Worm (Caenorhabditis elegans): ENCODE results near the gene K08D12.8.
A peak's percentile ranks its signal among the peaks of the same experiment; 100 is the strongest.

K08D12.8 gene

DNA sequence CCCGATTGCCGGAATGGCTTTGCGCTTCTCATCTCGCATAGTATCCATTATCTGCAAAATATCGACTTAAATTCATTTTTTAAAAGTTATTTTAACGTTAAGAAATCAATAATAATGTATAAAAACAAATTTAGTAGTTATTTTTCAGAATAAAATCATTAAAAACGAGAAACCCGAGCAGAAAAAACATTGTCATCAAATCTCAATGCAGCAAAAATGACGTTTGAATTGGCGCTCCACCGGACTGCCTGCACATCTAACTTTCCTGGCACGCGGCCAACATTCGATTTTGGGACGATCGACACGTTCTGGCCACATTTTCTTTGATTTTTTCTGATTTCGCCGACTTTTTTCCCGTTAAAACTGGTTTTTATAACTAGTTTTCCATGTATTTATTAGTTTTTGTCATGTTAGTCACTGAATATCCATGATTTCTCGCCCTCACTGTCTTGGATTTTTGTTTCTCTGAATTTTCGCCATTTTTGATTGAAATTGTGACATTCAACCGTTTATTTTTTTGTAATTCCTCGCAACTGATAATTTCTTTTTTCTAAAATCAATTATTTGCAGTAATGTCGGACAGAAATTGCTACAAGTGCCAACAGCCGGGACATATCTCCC is 16.2 kb upstream of the K08D12.8 start, which contains the start of the genes pbs-1 and K08D12.3 (continued):
- no peak for TF ChIP-seq egl-43 (GFP tag; IDR thresholded peaks at IDR 0.05)
- peak; percentile 58 for TF ChIP-seq dmd-6 (GFP tag; IDR thresholded peaks at IDR 0.05)
- TF ChIP-seq skn-1 (tag; optimal IDR thresholded peaks at IDR 0.05) = no peak
- TF ChIP-seq tag-97 (GFP tag; IDR thresholded peaks at IDR 0.05) = no peak
- no peak for TF ChIP-seq nhr-41 (GFP tag; IDR thresholded peaks at IDR 0.05)
- TF ChIP-seq ztf-11 (tag; optimal IDR thresholded peaks at IDR 0.05) = no peak
- TF ChIP-seq R02D3.7 (tag; optimal IDR thresholded peaks at IDR 0.05) = no peak
- TF ChIP-seq daf-19 (GFP tag; conservative IDR thresholded peaks at IDR 0.05) = no peak
- TF ChIP-seq lin-1 (GFP tag; IDR thresholded peaks at IDR 0.05) = no peak
- no peak for TF ChIP-seq egl-27 (tag; optimal IDR thresholded peaks at IDR 0.05)
- no peak for TF ChIP-seq set-16 (GFP tag; IDR thresholded peaks at IDR 0.05)
- no peak; the same call in 1 of the 2 replicates for TF ChIP-seq hmg-1.1 (GFP tag; IDR thresholded peaks at IDR 0.05)
- peak; percentile 19 for TF ChIP-seq F10B5.3 (tag; optimal IDR thresholded peaks at IDR 0.05)
- TF ChIP-seq daf-8 (GFP tag; IDR thresholded peaks at IDR 0.05) = no peak
- TF ChIP-seq ceh-44 (GFP tag; IDR thresholded peaks at IDR 0.05) = no peak
- TF ChIP-seq hif-1 (tag; optimal IDR thresholded peaks at IDR 0.05) = peak in 1 of 2 experiments; percentile 75
- no peak for TF ChIP-seq mdt-29 (GFP tag; IDR thresholded peaks at IDR 0.05)
- TF ChIP-seq nhr-28 (tag; optimal IDR thresholded peaks at IDR 0.05) = peak; percentile 39
- TF ChIP-seq unc-62 (GFP tag; optimal IDR thresholded peaks at IDR 0.05 in 1 of 2) = no peak
- no peak for TF ChIP-seq unc-62 (tag; optimal IDR thresholded peaks at IDR 0.05)
- TF ChIP-seq ceh-62 (tag; optimal IDR thresholded peaks at IDR 0.05) = no peak
- peak; percentile 69 for TF ChIP-seq rbr-2 (tag; optimal IDR thresholded peaks at IDR 0.05)
- no peak for TF ChIP-seq T20F7.1 (GFP tag; optimal IDR thresholded peaks at IDR 0.05)
- peak; percentile 27 for TF ChIP-seq ama-1 (optimal IDR thresholded peaks at IDR 0.05)
- no peak for TF ChIP-seq gei-8 (GFP tag; optimal IDR thresholded peaks at IDR 0.05)
- TF ChIP-seq pqm-1 (tag; optimal IDR thresholded peaks at IDR 0.05) = no peak

DNA sequence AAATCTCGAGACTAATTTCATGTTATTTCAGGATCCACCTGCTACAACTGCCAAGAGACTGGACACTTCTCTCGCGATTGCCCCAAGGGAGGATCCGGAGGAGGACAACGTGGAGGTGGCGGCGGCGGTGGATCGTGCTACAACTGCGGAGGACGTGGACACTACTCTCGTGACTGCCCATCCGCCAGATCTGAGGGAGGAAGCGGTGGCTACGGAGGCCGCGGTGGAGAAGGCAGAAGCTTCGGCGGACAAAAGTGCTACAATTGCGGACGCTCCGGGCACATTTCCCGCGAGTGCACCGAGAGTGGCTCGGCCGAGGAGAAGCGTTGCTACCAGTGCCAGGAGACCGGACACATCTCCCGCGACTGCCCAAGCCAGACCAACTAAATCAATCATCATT is 15.5 kb upstream of the K08D12.8 start:
- TF ChIP-seq gei-8 (GFP tag; optimal IDR thresholded peaks at IDR 0.05) (no peak), set-16 (GFP tag; IDR thresholded peaks at IDR 0.05) (peak; percentile 96)

DNA sequence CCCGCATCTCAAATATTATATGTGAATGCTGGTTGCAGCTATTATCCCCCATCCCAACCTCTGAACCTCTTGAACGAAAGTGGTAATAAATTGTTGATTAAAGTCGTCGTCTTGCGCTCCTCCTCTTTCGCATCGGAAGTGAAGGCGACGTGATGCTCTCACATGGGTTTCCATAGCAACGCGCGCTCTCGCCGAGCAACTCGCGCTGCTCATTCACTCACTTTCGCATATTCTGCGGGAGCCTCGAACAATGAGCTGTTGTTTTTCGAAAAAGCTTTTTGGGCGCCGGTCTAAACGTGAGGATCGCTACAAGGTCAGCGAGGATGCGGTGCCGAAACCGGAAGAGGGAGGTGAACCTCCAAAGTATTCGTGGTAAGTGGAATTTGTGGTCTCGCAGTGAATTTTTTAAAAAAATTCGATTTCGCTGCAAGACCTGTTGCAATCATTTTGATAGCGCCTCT is 14.9 kb upstream of the K08D12.8 start, which contains the start of gene rpi-2:
Gene rpi-2, plus strand, starts transcription at position 234 of the 461 bp plus-strand sequence.
- TF ChIP-seq madf-9 (GFP tag; conservative IDR thresholded peaks at IDR 0.05) = no peak; the same call in 1 of the 2 replicates
- peak; percentile 80 for TF ChIP-seq egl-43 (GFP tag; IDR thresholded peaks at IDR 0.05)
- no peak for TF ChIP-seq ceh-28 (tag; optimal IDR thresholded peaks at IDR 0.05)
- TF ChIP-seq tag-97 (GFP tag; IDR thresholded peaks at IDR 0.05) = no peak
- peak; percentile 11 for TF ChIP-seq duxl-1 (tag; optimal IDR thresholded peaks at IDR 0.05; ENCODE audit: poor library complexity)
- TF ChIP-seq daf-12 (tag; optimal IDR thresholded peaks at IDR 0.05) = no peak
- no peak for TF ChIP-seq hmg-1.1 (GFP tag; IDR thresholded peaks at IDR 0.05)
- no peak for TF ChIP-seq hlh-30 (tag; optimal IDR thresholded peaks at IDR 0.05; ENCODE audit: insufficient read depth)
- TF ChIP-seq tra-1 (GFP tag; IDR thresholded peaks at IDR 0.05) = peak; percentile 48; the same call in 1 of the 2 replicates
- peak; percentile 4 for TF ChIP-seq nhr-11 (tag; optimal IDR thresholded peaks at IDR 0.05)
- peak in 1 of 2 experiments; percentile 21 for TF ChIP-seq hif-1 (tag; optimal IDR thresholded peaks at IDR 0.05)
- no peak for TF ChIP-seq ceh-82 (tag; optimal IDR thresholded peaks at IDR 0.05)
- TF ChIP-seq pqm-1 (tag; optimal IDR thresholded peaks at IDR 0.05) = no peak
- TF ChIP-seq daf-16 (GFP tag; optimal IDR thresholded peaks at IDR 0.05) = peak in 1 of 2 experiments; percentile 31
- TF ChIP-seq daf-16 (tag; optimal IDR thresholded peaks at IDR 0.05) = no peak
- peak; percentile 47 for TF ChIP-seq rbr-2 (tag; optimal IDR thresholded peaks at IDR 0.05)
- TF ChIP-seq T26A8.4 (GFP tag; IDR thresholded peaks at IDR 0.05) = peak; percentile 57
- TF ChIP-seq nhr-41 (GFP tag; IDR thresholded peaks at IDR 0.05) = 0 out of 2 replicates have a peak, but pooled peaks have one; percentile 16
- TF ChIP-seq R02D3.7 (tag; optimal IDR thresholded peaks at IDR 0.05) = no peak
- TF ChIP-seq lin-29 (GFP tag; IDR thresholded peaks at IDR 0.05) = 0 out of 2 replicates have a peak, but pooled peaks have one; percentile 19
- TF ChIP-seq aha-1 (tag) = no peak
- 0 out of 2 replicates have a peak, but pooled peaks have one; percentile 22 for TF ChIP-seq mdt-29 (GFP tag; IDR thresholded peaks at IDR 0.05)
- peak; percentile 42 for TF ChIP-seq mes-2 (tag; optimal IDR thresholded peaks at IDR 0.05; ENCODE audit: poor library complexity, severe bottlenecking)
- TF ChIP-seq F37D6.2 (tag; optimal IDR thresholded peaks at IDR 0.05) = no peak
- no peak for TF ChIP-seq zfp-3 (GFP tag; conservative IDR thresholded peaks at IDR 0.05)
- no peak for TF ChIP-seq nhr-10 (tag; optimal IDR thresholded peaks at IDR 0.05)
- peak; percentile 38 for TF ChIP-seq dmd-6 (GFP tag; IDR thresholded peaks at IDR 0.05)
- TF ChIP-seq saeg-2 (GFP tag; IDR thresholded peaks at IDR 0.05) = no peak
- no peak for TF ChIP-seq egl-27 (tag; optimal IDR thresholded peaks at IDR 0.05)
- TF ChIP-seq T20F7.1 (GFP tag; optimal IDR thresholded peaks at IDR 0.05) = no peak
- TF ChIP-seq fos-1 (tag; optimal IDR thresholded peaks at IDR 0.05) = no peak
- TF ChIP-seq set-16 (GFP tag; IDR thresholded peaks at IDR 0.05) = no peak; the same call in 1 of the 2 replicates
- no peak for TF ChIP-seq nhr-48 (tag; optimal IDR thresholded peaks at IDR 0.05)
